Worm (Caenorhabditis elegans): ENCODE measurements around the gene srx-114.

ce11 chrII:5418929-5419328 lies 14.0 kb downstream of the srx-114 start, which contains the start of gene EEED8.15:
- no peak for TF ChIP-seq spr-3 (GFP tag; optimal IDR thresholded peaks at IDR 0.05)
- TF ChIP-seq nhr-28 (tag; optimal IDR thresholded peaks at IDR 0.05), result no peak
- no peak for TF ChIP-seq zag-1 (tag; optimal IDR thresholded peaks at IDR 0.05)
